Worm (Caenorhabditis elegans): ENCODE data around the gene C03F11.4.
A peak's percentile ranks its signal among the peaks of the same experiment; 100 is the strongest.

Gene C03F11.4

ce11 chrX:5406345-5406744 is at the start of gene C03F11.4:
C03F11.4 (minus strand) TSS chrX:5406445.
- TF ChIP-seq hlh-13 (GFP tag; optimal IDR thresholded peaks at IDR 0.05) (no peak), ceh-6 (GFP tag; optimal IDR thresholded peaks at IDR 0.05) (no peak), tbx-2 (tag; optimal IDR thresholded peaks at IDR 0.05) (no peak), ref-2 (tag; optimal IDR thresholded peaks at IDR 0.05) (no peak), gmeb-2 (tag; optimal IDR thresholded peaks at IDR 0.05) (no peak), eyg-1 (tag; optimal IDR thresholded peaks at IDR 0.05) (no peak)

ce11 chrX:5455107-5455506 is 48.9 kb upstream of the C03F11.4 start:
- TF ChIP-seq elt-2 (tag; optimal IDR thresholded peaks at IDR 0.05) (peak; percentile 61), fkh-10 (GFP tag; optimal IDR thresholded peaks at IDR 0.05) (no peak)

ce11 chrX:5451706-5452105 is 45.5 kb upstream of the C03F11.4 start:
- TF ChIP-seq dve-1 (tag; optimal IDR thresholded peaks at IDR 0.05): no peak
- TF ChIP-seq ceh-19 (GFP tag; optimal IDR thresholded peaks at IDR 0.05): no peak
- TF ChIP-seq unc-86 (tag; optimal IDR thresholded peaks at IDR 0.05): no peak
- TF ChIP-seq ref-2 (tag; optimal IDR thresholded peaks at IDR 0.05): no peak
- no peak for TF ChIP-seq elt-4 (tag; optimal IDR thresholded peaks at IDR 0.05)
- TF ChIP-seq fax-1 (tag; optimal IDR thresholded peaks at IDR 0.05): no peak

ce11 chrX:5450773-5451447 is 44.7 kb upstream of the C03F11.4 start, which contains the start of gene C25F6.6:
C25F6.6 (minus strand) TSS chrX:5450823.
- TF ChIP-seq unc-86 (tag; optimal IDR thresholded peaks at IDR 0.05) (no peak), ref-2 (tag; optimal IDR thresholded peaks at IDR 0.05) (no peak), Y22D7AL.16 (tag; optimal IDR thresholded peaks at IDR 0.05) (no peak), unc-3 (GFP tag; conservative IDR thresholded peaks at IDR 0.05) (no peak), unc-3 (tag; optimal IDR thresholded peaks at IDR 0.05) (no peak), elt-4 (tag; optimal IDR thresholded peaks at IDR 0.05) (no peak), K02D7.2 (tag; optimal IDR thresholded peaks at IDR 0.05) (no peak), ceh-48 (tag; optimal IDR thresholded peaks at IDR 0.05) (no peak), elt-2 (tag; optimal IDR thresholded peaks at IDR 0.05) (no peak)

- TF ChIP-seq F13H6.1 (tag; optimal IDR thresholded peaks at IDR 0.05) (no peak), ceh-14 (tag; optimal IDR thresholded peaks at IDR 0.05) (no peak), lin-11 (tag; optimal IDR thresholded peaks at IDR 0.05) (no peak), unc-42 (tag; optimal IDR thresholded peaks at IDR 0.05) (no peak), pha-4 (tag; optimal IDR thresholded peaks at IDR 0.05) (no peak), mec-3 (tag; optimal IDR thresholded peaks at IDR 0.05; ENCODE audit: borderline replicate concordance) (no peak), ceh-18 (tag; optimal IDR thresholded peaks at IDR 0.05) (no peak), syd-9 (tag; optimal IDR thresholded peaks at IDR 0.05) (no peak), C38D4.7 (GFP tag; optimal IDR thresholded peaks at IDR 0.05) (no peak)
These were observed 41.7 kb upstream of the C03F11.4 start, which contains the start of gene C25F6.8 for ce11 chrX:5447941-5448340. C25F6.8 (plus strand) TSS chrX:5448241.

ce11 chrX:5447381-5447780 is 41.1 kb upstream of the C03F11.4 start:
- TF ChIP-seq ceh-22 (tag; optimal IDR thresholded peaks at IDR 0.05) (no peak), ceh-6 (GFP tag; optimal IDR thresholded peaks at IDR 0.05) (no peak), hlh-15 (tag; optimal IDR thresholded peaks at IDR 0.05) (no peak), hlh-13 (GFP tag; optimal IDR thresholded peaks at IDR 0.05) (no peak), npax-4 (tag; optimal IDR thresholded peaks at IDR 0.05) (no peak), F13H6.1 (tag; optimal IDR thresholded peaks at IDR 0.05) (no peak), pha-4 (tag; optimal IDR thresholded peaks at IDR 0.05) (no peak), syd-9 (tag; optimal IDR thresholded peaks at IDR 0.05) (no peak), Y22D7AL.16 (tag; optimal IDR thresholded peaks at IDR 0.05) (no peak), nhr-232 (tag; optimal IDR thresholded peaks at IDR 0.05) (no peak), pax-1 (tag; optimal IDR thresholded peaks at IDR 0.05) (no peak), hlh-30 (tag; optimal IDR thresholded peaks at IDR 0.05; ENCODE audit: insufficient read depth) (no peak), ceh-14 (tag; optimal IDR thresholded peaks at IDR 0.05) (no peak), elt-4 (tag; optimal IDR thresholded peaks at IDR 0.05) (no peak), pag-3 (tag; optimal IDR thresholded peaks at IDR 0.05; ENCODE audit: borderline replicate concordance) (no peak), ceh-24 (tag; optimal IDR thresholded peaks at IDR 0.05) (no peak), pat-9 (tag; optimal IDR thresholded peaks at IDR 0.05) (no peak)
